Fruit fly (Drosophila melanogaster) whole organism, prepupa: ENCODE measurements around the gene Arfip.

ENCODE experiments used
- CG10631 ChIP-seq: fragments of 200-800 bp; sonication (Bioruptor generic); optimal IDR thresholded peaks from 2 replicates; lab custom pipeline; 2016; ENCODE audit warnings: missing biosample characterization, missing genetic modification characterization
- CG32006 ChIP-seq: fragments of 200-800 bp; sonication (Bioruptor generic); optimal IDR thresholded peaks from 3 replicates; lab custom pipeline; 2017; ENCODE audit warnings: missing biosample characterization, mild to moderate bottlenecking, missing genetic modification characterization
- Gug ChIP-seq: fragments of 200-800 bp; sonication (Bioruptor generic); IDR thresholded peaks from 2 replicates; pipeline ENCODE4 v1.3.6; 2022; ENCODE audit warnings: missing biosample characterization, missing genetic modification characterization
- acj6 ChIP-seq: fragments of 200-800 bp; sonication (Bioruptor generic); optimal IDR thresholded peaks from 3 replicates; lab custom pipeline; 2016; ENCODE audit warnings: missing biosample characterization, missing genetic modification characterization
- dac ChIP-seq: fragments of 200-800 bp; sonication (Bioruptor generic); optimal IDR thresholded peaks from 2 replicates; lab custom pipeline; 2017; ENCODE audit warnings: missing biosample characterization, mild to moderate bottlenecking, missing genetic modification characterization
- pdm3 ChIP-seq: fragments of 200-800 bp; sonication (Bioruptor generic); optimal IDR thresholded peaks from 3 replicates; lab custom pipeline; 2016; ENCODE audit warnings: missing biosample characterization, missing genetic modification characterization
- topi ChIP-seq: fragments of 200-800 bp; sonication (Bioruptor generic); optimal IDR thresholded peaks from 3 replicates; lab custom pipeline; 2016; ENCODE audit warnings: missing biosample characterization, missing genetic modification characterization
- vri ChIP-seq: fragments of 200-800 bp; sonication (Bioruptor generic); optimal IDR thresholded peaks from 3 replicates; lab custom pipeline; 2016; ENCODE audit warnings: missing biosample characterization, mild to moderate bottlenecking, missing genetic modification characterization

DNA sequence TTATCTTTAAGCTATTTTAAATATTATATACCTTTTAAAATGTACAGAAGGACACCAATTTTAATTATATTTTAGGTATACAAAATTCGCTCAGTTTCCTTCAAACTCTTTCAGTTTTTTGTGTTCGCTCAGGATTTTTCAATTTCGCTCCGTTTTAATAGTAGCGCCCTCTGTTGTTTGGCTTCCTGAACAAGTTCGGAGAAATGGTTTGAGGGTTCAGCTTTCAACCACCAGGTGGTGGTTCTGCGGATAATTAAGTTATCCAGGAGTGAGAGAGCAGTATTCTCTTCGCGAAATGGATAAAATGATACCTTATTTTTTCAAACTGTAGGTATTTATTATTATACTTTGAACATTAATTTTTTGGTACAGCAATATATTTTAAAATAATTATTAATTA, 34.2 kb upstream of the Arfip start:
- peak; percentile 53 for TF ChIP-seq topi
- peak; percentile 30 for TF ChIP-seq vri (GFP tag; lab: Kevin White, UChicago)
- TF ChIP-seq CG32006 (GFP tag; lab: Kevin White, UChicago): peak; percentile 53
- peak; percentile 16 for TF ChIP-seq CG10631 (GFP tag; lab: Kevin White, UChicago)
- TF ChIP-seq acj6 (GFP tag; lab: Kevin White, UChicago): peak; percentile 62
- no peak; the same call in 1 of the 2 replicates for TF ChIP-seq Gug (GFP tag; lab: Robert Waterston, UW)
- peak; percentile 71 for TF ChIP-seq pdm3 (GFP tag; lab: Kevin White, UChicago)
- peak; percentile 74 for TF ChIP-seq dac (GFP tag; lab: Kevin White, UChicago)
